ENCODE assay signal across 6 fruit fly cellular contexts in the genomic region with DNA sequence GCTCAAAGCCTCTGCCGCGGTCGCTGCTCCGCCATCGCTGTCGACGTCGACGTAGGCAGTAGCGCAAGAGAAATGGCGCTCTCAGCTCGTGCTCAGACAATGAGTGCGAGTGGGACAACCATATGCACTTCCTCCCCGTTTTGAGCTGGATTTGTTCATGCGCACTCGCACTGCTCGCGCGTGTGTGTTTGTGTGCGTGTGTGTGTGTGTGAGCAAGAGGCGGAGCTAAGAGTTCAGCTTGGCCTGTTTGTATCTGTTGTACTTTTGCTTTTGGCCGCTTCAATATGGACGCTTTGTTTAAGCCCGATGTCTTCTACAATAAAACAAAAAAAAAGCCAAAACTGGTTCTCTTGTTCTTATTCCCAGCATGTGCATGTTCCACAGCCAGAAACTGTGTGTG.
TF ChIP-seq lines count a peak whose summit lies in the region.

No protein-coding gene starts in this region.

- TF ChIP-seq CTCF in whole organism, embryonic (GFP tag; optimal IDR thresholded peaks at IDR 0.05; lab: Kevin White, UChicago), result no peak

TF ChIP-seq in whole organism, 6 proteins besides CTCF, POLR2A, EP300 and RAD21:
- TF ChIP-seq pan (optimal IDR thresholded peaks at IDR 0.05; lab: Kevin White, UChicago), result no peak
- no peak for TF ChIP-seq EcR (GFP tag; optimal IDR thresholded peaks at IDR 0.05; lab: Kevin White, UChicago)
- no peak for TF ChIP-seq usp (GFP tag; optimal IDR thresholded peaks at IDR 0.05; lab: Kevin White, UChicago)
- TF ChIP-seq Dll (optimal IDR thresholded peaks at IDR 0.05; lab: Kevin White, UChicago), result peak; percentile 25
- TF ChIP-seq psq (optimal IDR thresholded peaks at IDR 0.05; lab: Kevin White, UChicago), result no peak
- TF ChIP-seq CG8478 (optimal IDR thresholded peaks at IDR 0.05; lab: Kevin White, UChicago), result peak; percentile 41

TF ChIP-seq in whole organism, adult, 20 proteins besides CTCF, POLR2A, EP300 and RAD21 (continues in another document):
- TF ChIP-seq cic (GFP tag; optimal IDR thresholded peaks at IDR 0.05; lab: Kevin White, UChicago) (no peak), Mnt (GFP tag; optimal IDR thresholded peaks at IDR 0.05; lab: Kevin White, UChicago) (no peak), Clk (GFP tag; optimal IDR thresholded peaks at IDR 0.05; lab: Kevin White, UChicago) (no peak), tj (GFP tag; optimal IDR thresholded peaks at IDR 0.05; lab: Kevin White, UChicago) (no peak), CG5204 (GFP tag; optimal IDR thresholded peaks at IDR 0.05; lab: Kevin White, UChicago) (no peak), kay (GFP tag; lab: Kevin White, UChicago; ENCODE audit: borderline replicate concordance) (no peak), Crg-1 (GFP tag; optimal IDR thresholded peaks at IDR 0.05; lab: Kevin White, UChicago) (no peak), CG14711 (tag; optimal IDR thresholded peaks at IDR 0.05; lab: Kevin White, UChicago) (no peak), CG7101 (tag; optimal IDR thresholded peaks at IDR 0.05; lab: Kevin White, UChicago) (no peak), CG12768 (GFP tag; optimal IDR thresholded peaks at IDR 0.05; lab: Kevin White, UChicago) (no peak), cnc (optimal IDR thresholded peaks at IDR 0.05; lab: Kevin White, UChicago) (no peak), CG11617 (GFP tag; optimal IDR thresholded peaks at IDR 0.05; lab: Kevin White, UChicago) (no peak), CG1620 (GFP tag; optimal IDR thresholded peaks at IDR 0.05; lab: Kevin White, UChicago) (no peak), pad (GFP tag; optimal IDR thresholded peaks at IDR 0.05; lab: Kevin White, UChicago) (peak; percentile 23), bab1 (GFP tag; optimal IDR thresholded peaks at IDR 0.05; lab: Kevin White, UChicago) (peak; percentile 28), CG33017 (tag; optimal IDR thresholded peaks at IDR 0.05; lab: Kevin White, UChicago) (no peak), toe (GFP tag; optimal IDR thresholded peaks at IDR 0.05; lab: Kevin White, UChicago) (no peak)

TF ChIP-seq in whole organism, embryonic, 481 proteins besides CTCF, POLR2A, EP300 and RAD21 (continues in another document):
- TF ChIP-seq CG32772 (GFP tag; IDR thresholded peaks at IDR 0.05; lab: Robert Waterston, UW) (no peak), gt (GFP tag; IDR thresholded peaks at IDR 0.05; lab: Robert Waterston, UW) (no peak), CG7271 (tag; optimal IDR thresholded peaks at IDR 0.05; lab: Kevin White, UChicago) (no peak), MTF-1 (GFP tag; optimal IDR thresholded peaks at IDR 0.05; lab: Kevin White, UChicago; ENCODE audit: borderline replicate concordance) (no peak), bsh (GFP tag; optimal IDR thresholded peaks at IDR 0.05; lab: Kevin White, UChicago) (peak in 1 of 2 experiments; percentile 7), CG30403 (GFP tag; optimal IDR thresholded peaks at IDR 0.05; lab: Kevin White, UChicago) (no peak), HmgD (GFP tag; optimal IDR thresholded peaks at IDR 0.05; lab: Kevin White, UChicago) (peak; percentile 68), her (GFP tag; optimal IDR thresholded peaks at IDR 0.05; lab: Kevin White, UChicago) (peak; percentile 7), Fer2 (tag; optimal IDR thresholded peaks at IDR 0.05; lab: Kevin White, UChicago) (no peak), Atf3 (GFP tag; optimal IDR thresholded peaks at IDR 0.05; lab: Kevin White, UChicago) (no peak), zfh1 (GFP tag; IDR thresholded peaks at IDR 0.05; lab: Robert Waterston, UW) (peak; percentile 25; the same call in 1 of the 3 replicates), CG32767 (GFP tag; IDR thresholded peaks at IDR 0.05; lab: Robert Waterston, UW) (peak; percentile 64), Nf-YB (GFP tag; optimal IDR thresholded peaks at IDR 0.05; lab: Kevin White, UChicago) (peak; percentile 96), CoRest (tag; optimal IDR thresholded peaks at IDR 0.05; lab: Kevin White, UChicago) (peak; percentile 23), CG13287 (GFP tag; IDR thresholded peaks at IDR 0.05; lab: Robert Waterston, UW; ENCODE audit: partially characterized antibody) (peak; percentile 47; the same call in 1 of the 2 replicates), CG10321 (GFP tag; IDR thresholded peaks at IDR 0.05; lab: Robert Waterston, UW) (peak; percentile 98)

TF ChIP-seq in whole organism, prepupa, 60 proteins besides CTCF, POLR2A, EP300 and RAD21 (continues in another document):
- TF ChIP-seq achi (GFP tag; optimal IDR thresholded peaks at IDR 0.05; lab: Kevin White, UChicago) (no peak), CG6276 (GFP tag; optimal IDR thresholded peaks at IDR 0.05; lab: Kevin White, UChicago) (no peak), net (GFP tag; optimal IDR thresholded peaks at IDR 0.05; lab: Kevin White, UChicago) (peak; percentile 20), CG34406 (GFP tag; optimal IDR thresholded peaks at IDR 0.05; lab: Kevin White, UChicago) (no peak), vri (GFP tag; optimal IDR thresholded peaks at IDR 0.05; lab: Kevin White, UChicago) (peak; percentile 14), CG11294 (GFP tag; IDR thresholded peaks at IDR 0.05; lab: Robert Waterston, UW) (no peak), dac (GFP tag; optimal IDR thresholded peaks at IDR 0.05; lab: Kevin White, UChicago) (no peak), CG9139 (GFP tag; optimal IDR thresholded peaks at IDR 0.05; lab: Kevin White, UChicago) (no peak), Hr38 (GFP tag; optimal IDR thresholded peaks at IDR 0.05; lab: Kevin White, UChicago) (no peak), dsx (GFP tag; optimal IDR thresholded peaks at IDR 0.05; lab: Kevin White, UChicago; ENCODE audit: poor library complexity, severe bottlenecking) (no peak), CG8119 (GFP tag; IDR thresholded peaks at IDR 0.05; lab: Robert Waterston, UW) (no peak; the same call in 2 of the 3 replicates), Hr4 (GFP tag; optimal IDR thresholded peaks at IDR 0.05; lab: Kevin White, UChicago) (no peak), Sox15 (GFP tag; optimal IDR thresholded peaks at IDR 0.05; lab: Kevin White, UChicago) (no peak), Hr39 (GFP tag; optimal IDR thresholded peaks at IDR 0.05; lab: Kevin White, UChicago) (no peak), CG15336 (GFP tag; IDR thresholded peaks at IDR 0.05; lab: Robert Waterston, UW) (0 out of 2 replicates have a peak, but pooled peaks have one; percentile 16), ss (GFP tag; optimal IDR thresholded peaks at IDR 0.05; lab: Kevin White, UChicago) (peak; percentile 61 to 67), Eip78C (GFP tag; lab: Kevin White, UChicago) (peak; percentile 74)

TF ChIP-seq in whole organism, pupa, 21 proteins besides CTCF, POLR2A, EP300 and RAD21:
- TF ChIP-seq CG32121 (GFP tag; IDR thresholded peaks at IDR 0.05; lab: Robert Waterston, UW) (peak; percentile 45; the same call in 1 of the 2 replicates), Snoo (tag; optimal IDR thresholded peaks at IDR 0.05; lab: Kevin White, UChicago) (peak; percentile 66), CG10348 (GFP tag; IDR thresholded peaks at IDR 0.05; lab: Robert Waterston, UW) (no peak), gl (tag; optimal IDR thresholded peaks at IDR 0.05; lab: Kevin White, UChicago) (peak; percentile 34), CG34367 (tag; optimal IDR thresholded peaks at IDR 0.05; lab: Kevin White, UChicago) (peak; percentile 22), CG4496 (GFP tag; IDR thresholded peaks at IDR 0.05; lab: Robert Waterston, UW) (no peak; the same call in 2 of the 3 replicates), CG15710 (tag; optimal IDR thresholded peaks at IDR 0.05; lab: Kevin White, UChicago) (peak; percentile 27), Pif1A (GFP tag; optimal IDR thresholded peaks at IDR 0.05; lab: Kevin White, UChicago) (peak; percentile 38), Ets98B (GFP tag; IDR thresholded peaks at IDR 0.05; lab: Robert Waterston, UW) (peak; percentile 27), CG12605 (GFP tag; IDR thresholded peaks at IDR 0.05; lab: Robert Waterston, UW) (no peak), fd96Ca (GFP tag; IDR thresholded peaks at IDR 0.05; lab: Robert Waterston, UW) (0 out of 3 replicates have a peak, but pooled peaks have one; percentile 48)

TF ChIP-seq in whole organism, wandering third instar larva, 38 proteins besides CTCF, POLR2A, EP300 and RAD21:
- TF ChIP-seq rgr (GFP tag; optimal IDR thresholded peaks at IDR 0.05; lab: Kevin White, UChicago), result peak; percentile 33
- no peak for TF ChIP-seq Hr78 (GFP tag; optimal IDR thresholded peaks at IDR 0.05; lab: Kevin White, UChicago)
- TF ChIP-seq Rel (GFP tag; optimal IDR thresholded peaks at IDR 0.05; lab: Kevin White, UChicago), result no peak
- peak; percentile 46 for TF ChIP-seq Rel (tag; optimal IDR thresholded peaks at IDR 0.05; lab: Kevin White, UChicago)
- TF ChIP-seq Dif (GFP tag; optimal IDR thresholded peaks at IDR 0.05; lab: Kevin White, UChicago; ENCODE audit: partially characterized antibody), result peak; percentile 36
- TF ChIP-seq OdsH (GFP tag; optimal IDR thresholded peaks at IDR 0.05; lab: Kevin White, UChicago), result no peak
- TF ChIP-seq ey (GFP tag; optimal IDR thresholded peaks at IDR 0.05; lab: Kevin White, UChicago), result no peak
- TF ChIP-seq Sp1 (GFP tag; optimal IDR thresholded peaks at IDR 0.05; lab: Kevin White, UChicago), result peak; percentile 58
- TF ChIP-seq Myc (optimal IDR thresholded peaks at IDR 0.05; lab: Kevin White, UChicago), result no peak
- no peak for TF ChIP-seq dsf (GFP tag; optimal IDR thresholded peaks at IDR 0.05; lab: Kevin White, UChicago; ENCODE audit: borderline replicate concordance)
- peak; percentile 32 for TF ChIP-seq HLH106 (tag; optimal IDR thresholded peaks at IDR 0.05; lab: Kevin White, UChicago)
- TF ChIP-seq Vsx2 (GFP tag; optimal IDR thresholded peaks at IDR 0.05; lab: Kevin White, UChicago; ENCODE audit: partially characterized antibody), result no peak
- peak; percentile 35 for TF ChIP-seq CG9705 (GFP tag; optimal IDR thresholded peaks at IDR 0.05; lab: Kevin White, UChicago)
- TF ChIP-seq jim (GFP tag; optimal IDR thresholded peaks at IDR 0.05; lab: Kevin White, UChicago), result no peak
